In the genomic region with DNA sequence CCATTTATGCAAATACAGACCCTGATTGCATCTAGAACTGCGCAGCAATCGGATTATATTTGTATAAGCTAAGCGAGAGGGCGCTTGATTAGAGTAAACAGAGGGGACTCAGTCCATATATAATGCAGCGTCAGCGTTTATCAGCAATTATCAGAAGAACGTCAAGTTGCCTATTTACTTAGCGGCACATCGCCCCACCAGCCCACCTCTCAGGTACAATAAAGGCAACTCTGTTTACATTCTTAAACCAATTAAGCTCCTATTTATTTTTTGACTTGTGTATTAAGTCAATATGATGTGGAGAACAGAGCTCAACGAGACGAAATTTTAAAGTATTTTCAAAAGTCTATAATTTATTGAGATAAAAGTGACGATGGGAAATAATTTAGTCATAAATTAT, we compare ENCODE assay signal across 5 fruit fly cellular contexts.
TF ChIP-seq lines count a peak whose summit lies in the region.

No protein-coding gene starts in this region.

- peak; percentile 69 for TF ChIP-seq CTCF in whole organism, embryonic (GFP tag; optimal IDR thresholded peaks at IDR 0.05; lab: Kevin White, UChicago)

TF ChIP-seq in whole organism, adult, 20 proteins besides CTCF, POLR2A, EP300 and RAD21 (continues in another document):
- TF ChIP-seq CG14711 (tag; optimal IDR thresholded peaks at IDR 0.05; lab: Kevin White, UChicago) (peak; percentile 89), toe (GFP tag; optimal IDR thresholded peaks at IDR 0.05; lab: Kevin White, UChicago) (peak; percentile 95), kay (GFP tag; lab: Kevin White, UChicago; ENCODE audit: borderline replicate concordance) (peak; percentile 99), Hr96 (GFP tag; optimal IDR thresholded peaks at IDR 0.05; lab: Kevin White, UChicago) (peak; percentile 94), CG12768 (GFP tag; optimal IDR thresholded peaks at IDR 0.05; lab: Kevin White, UChicago) (peak; percentile 99), CG5204 (GFP tag; optimal IDR thresholded peaks at IDR 0.05; lab: Kevin White, UChicago) (peak; percentile 92), ovo (GFP tag; optimal IDR thresholded peaks at IDR 0.05; lab: Kevin White, UChicago) (peak; percentile 100), CG33017 (tag; optimal IDR thresholded peaks at IDR 0.05; lab: Kevin White, UChicago) (peak; percentile 97), Clk (GFP tag; optimal IDR thresholded peaks at IDR 0.05; lab: Kevin White, UChicago) (peak; percentile 96), CG11617 (GFP tag; optimal IDR thresholded peaks at IDR 0.05; lab: Kevin White, UChicago) (peak; percentile 98), pad (GFP tag; optimal IDR thresholded peaks at IDR 0.05; lab: Kevin White, UChicago) (peak; percentile 93), CG7101 (tag; optimal IDR thresholded peaks at IDR 0.05; lab: Kevin White, UChicago) (peak; percentile 99), cic (GFP tag; optimal IDR thresholded peaks at IDR 0.05; lab: Kevin White, UChicago) (peak; percentile 99), Mnt (GFP tag; optimal IDR thresholded peaks at IDR 0.05; lab: Kevin White, UChicago) (peak; percentile 96), cnc (optimal IDR thresholded peaks at IDR 0.05; lab: Kevin White, UChicago) (peak in 1 of 2 experiments; percentile 88), tj (GFP tag; optimal IDR thresholded peaks at IDR 0.05; lab: Kevin White, UChicago) (peak; percentile 77), CG7045 (GFP tag; optimal IDR thresholded peaks at IDR 0.05; lab: Kevin White, UChicago) (peak; percentile 99)

TF ChIP-seq in whole organism, embryonic, 481 proteins besides CTCF, POLR2A, EP300 and RAD21 (continues in another document):
- peak; percentile 96 for TF ChIP-seq MTF-1 (GFP tag; optimal IDR thresholded peaks at IDR 0.05; lab: Kevin White, UChicago; ENCODE audit: borderline replicate concordance)
- no peak for TF ChIP-seq E2f2 (GFP tag; IDR thresholded peaks at IDR 0.05; lab: Robert Waterston, UW)
- peak; percentile 91 for TF ChIP-seq CG4854 (GFP tag; optimal IDR thresholded peaks at IDR 0.05; lab: Kevin White, UChicago)
- TF ChIP-seq dimm (GFP tag; IDR thresholded peaks at IDR 0.05; lab: Robert Waterston, UW), result no peak
- TF ChIP-seq tll (GFP tag; optimal IDR thresholded peaks at IDR 0.05; lab: Kevin White, UChicago), result no peak
- peak; percentile 21 to 65 for TF ChIP-seq Pdp1 (GFP tag; optimal IDR thresholded peaks at IDR 0.05; lab: Kevin White, UChicago)
- no peak for TF ChIP-seq Sin3A (optimal IDR thresholded peaks at IDR 0.05; lab: Kevin White, UChicago)
- TF ChIP-seq sna (GFP tag; IDR thresholded peaks at IDR 0.05; lab: Robert Waterston, UW; ENCODE audit: partially characterized antibody), result no peak
- peak; percentile 41; the same call in 1 of the 2 replicates for TF ChIP-seq CG31224 (GFP tag; IDR thresholded peaks at IDR 0.05; lab: Robert Waterston, UW)
- TF ChIP-seq CG33557 (GFP tag; optimal IDR thresholded peaks at IDR 0.05; lab: Kevin White, UChicago), result peak; percentile 69
- peak; percentile 71 for TF ChIP-seq CG2202 (tag; optimal IDR thresholded peaks at IDR 0.05; lab: Kevin White, UChicago)
- TF ChIP-seq pros (GFP tag; optimal IDR thresholded peaks at IDR 0.05; lab: Kevin White, UChicago), result no peak
- TF ChIP-seq gce (GFP tag; IDR thresholded peaks at IDR 0.05; lab: Robert Waterston, UW), result peak; percentile 86
- TF ChIP-seq CG8281 (tag; optimal IDR thresholded peaks at IDR 0.05; lab: Kevin White, UChicago), result peak; percentile 71
- peak; percentile 26 for TF ChIP-seq HmgD (GFP tag; optimal IDR thresholded peaks at IDR 0.05; lab: Kevin White, UChicago)
- peak; percentile 71 for TF ChIP-seq CG10543 (GFP tag; optimal IDR thresholded peaks at IDR 0.05; lab: Kevin White, UChicago)
- peak; percentile 58 for TF ChIP-seq run (tag; optimal IDR thresholded peaks at IDR 0.05; lab: Kevin White, UChicago)

TF ChIP-seq in whole organism, prepupa, 60 proteins besides CTCF, POLR2A, EP300 and RAD21 (continues in another document):
- TF ChIP-seq CG11762 (GFP tag; optimal IDR thresholded peaks at IDR 0.05; lab: Kevin White, UChicago; ENCODE audit: insufficient read depth), result peak; percentile 85
- peak; percentile 76 for TF ChIP-seq Hr38 (GFP tag; optimal IDR thresholded peaks at IDR 0.05; lab: Kevin White, UChicago)
- peak; percentile 95 for TF ChIP-seq fkh (GFP tag; optimal IDR thresholded peaks at IDR 0.05; lab: Kevin White, UChicago)
- TF ChIP-seq CG8319 (GFP tag; optimal IDR thresholded peaks at IDR 0.05; lab: Kevin White, UChicago), result peak; percentile 78
- peak; percentile 81 for TF ChIP-seq CG3032 (tag; optimal IDR thresholded peaks at IDR 0.05; lab: Kevin White, UChicago)
- TF ChIP-seq CG15336 (GFP tag; IDR thresholded peaks at IDR 0.05; lab: Robert Waterston, UW), result peak; percentile 31; the same call in 1 of the 2 replicates
- TF ChIP-seq CG4318 (GFP tag; optimal IDR thresholded peaks at IDR 0.05; lab: Kevin White, UChicago), result no peak
- peak; percentile 69 for TF ChIP-seq dsx (GFP tag; optimal IDR thresholded peaks at IDR 0.05; lab: Kevin White, UChicago; ENCODE audit: poor library complexity, severe bottlenecking)
- peak; percentile 86 to 93 for TF ChIP-seq ss (GFP tag; optimal IDR thresholded peaks at IDR 0.05; lab: Kevin White, UChicago)
- TF ChIP-seq eg (GFP tag; IDR thresholded peaks at IDR 0.05; lab: Robert Waterston, UW), result peak; percentile 79
- TF ChIP-seq acj6 (GFP tag; optimal IDR thresholded peaks at IDR 0.05; lab: Kevin White, UChicago), result peak; percentile 82
- peak; percentile 97 for TF ChIP-seq Eip78C (GFP tag; lab: Kevin White, UChicago)
- peak; percentile 63 for TF ChIP-seq CG8119 (GFP tag; IDR thresholded peaks at IDR 0.05; lab: Robert Waterston, UW)
- TF ChIP-seq CG6276 (GFP tag; optimal IDR thresholded peaks at IDR 0.05; lab: Kevin White, UChicago), result peak; percentile 52
- TF ChIP-seq Smox (GFP tag; optimal IDR thresholded peaks at IDR 0.05; lab: Kevin White, UChicago), result peak; percentile 82
- TF ChIP-seq svp (GFP tag; lab: Kevin White, UChicago), result peak; percentile 91
- peak; percentile 85 for TF ChIP-seq net (GFP tag; optimal IDR thresholded peaks at IDR 0.05; lab: Kevin White, UChicago)
- TF ChIP-seq CG6808 (GFP tag; optimal IDR thresholded peaks at IDR 0.05; lab: Kevin White, UChicago), result peak; percentile 87

TF ChIP-seq in whole organism, pupa, 21 proteins besides CTCF, POLR2A, EP300 and RAD21 (continues in another document):
- TF ChIP-seq fd96Ca (GFP tag; IDR thresholded peaks at IDR 0.05; lab: Robert Waterston, UW) (peak; percentile 61; the same call in 2 of the 3 replicates), Pif1B (GFP tag; optimal IDR thresholded peaks at IDR 0.05; lab: Kevin White, UChicago) (peak; percentile 88), EcR (GFP tag; optimal IDR thresholded peaks at IDR 0.05; lab: Kevin White, UChicago) (peak; percentile 44), CG9948 (tag; optimal IDR thresholded peaks at IDR 0.05; lab: Kevin White, UChicago) (peak; percentile 55), CG15710 (tag; optimal IDR thresholded peaks at IDR 0.05; lab: Kevin White, UChicago) (peak; percentile 78), CG17806 (tag; optimal IDR thresholded peaks at IDR 0.05; lab: Kevin White, UChicago) (peak; percentile 70), D1 (tag; optimal IDR thresholded peaks at IDR 0.05; lab: Kevin White, UChicago) (no peak), rn (GFP tag; IDR thresholded peaks at IDR 0.05; lab: Robert Waterston, UW) (0 out of 2 replicates have a peak, but pooled peaks have one; percentile 17), CG34367 (tag; optimal IDR thresholded peaks at IDR 0.05; lab: Kevin White, UChicago) (peak; percentile 78), CG32121 (GFP tag; IDR thresholded peaks at IDR 0.05; lab: Robert Waterston, UW) (peak; percentile 81), CG4496 (GFP tag; IDR thresholded peaks at IDR 0.05; lab: Robert Waterston, UW) (peak; percentile 87), gl (tag; optimal IDR thresholded peaks at IDR 0.05; lab: Kevin White, UChicago) (peak; percentile 91), CG8159 (tag; optimal IDR thresholded peaks at IDR 0.05; lab: Kevin White, UChicago) (peak; percentile 80), CG13204 (GFP tag; optimal IDR thresholded peaks at IDR 0.05; lab: Kevin White, UChicago) (peak; percentile 72), CG10348 (GFP tag; IDR thresholded peaks at IDR 0.05; lab: Robert Waterston, UW) (no peak), CG14655 (GFP tag; optimal IDR thresholded peaks at IDR 0.05; lab: Kevin White, UChicago) (peak; percentile 75), Pif1A (GFP tag; optimal IDR thresholded peaks at IDR 0.05; lab: Kevin White, UChicago) (peak; percentile 92), CG12605 (GFP tag; IDR thresholded peaks at IDR 0.05; lab: Robert Waterston, UW) (peak; percentile 66; the same call in 1 of the 2 replicates), Ets98B (GFP tag; IDR thresholded peaks at IDR 0.05; lab: Robert Waterston, UW) (peak; percentile 79)

TF ChIP-seq in whole organism, wandering third instar larva, 38 proteins besides CTCF, POLR2A, EP300 and RAD21 (continues in another document):
- TF ChIP-seq tai (GFP tag; optimal IDR thresholded peaks at IDR 0.05; lab: Kevin White, UChicago) (peak; percentile 98), dmrt93B (GFP tag; optimal IDR thresholded peaks at IDR 0.05; lab: Kevin White, UChicago) (peak; percentile 92), Mio (GFP tag; optimal IDR thresholded peaks at IDR 0.05; lab: Kevin White, UChicago) (peak; percentile 89), HLH106 (tag; optimal IDR thresholded peaks at IDR 0.05; lab: Kevin White, UChicago) (peak; percentile 88), Rel (GFP tag; optimal IDR thresholded peaks at IDR 0.05; lab: Kevin White, UChicago) (peak; percentile 57), Rel (tag; optimal IDR thresholded peaks at IDR 0.05; lab: Kevin White, UChicago) (peak; percentile 69), rgr (GFP tag; optimal IDR thresholded peaks at IDR 0.05; lab: Kevin White, UChicago) (peak; percentile 99), ey (GFP tag; optimal IDR thresholded peaks at IDR 0.05; lab: Kevin White, UChicago) (peak; percentile 91), CG9705 (GFP tag; optimal IDR thresholded peaks at IDR 0.05; lab: Kevin White, UChicago) (peak; percentile 93), h (GFP tag; optimal IDR thresholded peaks at IDR 0.05; lab: Kevin White, UChicago) (peak; percentile 98), GATAd (GFP tag; optimal IDR thresholded peaks at IDR 0.05; lab: Kevin White, UChicago) (peak; percentile 95), CG32264 (GFP tag; optimal IDR thresholded peaks at IDR 0.05; lab: Kevin White, UChicago) (peak; percentile 95), OdsH (GFP tag; optimal IDR thresholded peaks at IDR 0.05; lab: Kevin White, UChicago) (peak; percentile 98), sage (GFP tag; optimal IDR thresholded peaks at IDR 0.05; lab: Kevin White, UChicago) (peak; percentile 94), lola (GFP tag; optimal IDR thresholded peaks at IDR 0.05; lab: Kevin White, UChicago) (no peak), br (GFP tag; optimal IDR thresholded peaks at IDR 0.05; lab: Kevin White, UChicago) (peak; percentile 98), Dfd (GFP tag; optimal IDR thresholded peaks at IDR 0.05; lab: Kevin White, UChicago) (no peak), CrebA (GFP tag; optimal IDR thresholded peaks at IDR 0.05; lab: Kevin White, UChicago; ENCODE audit: borderline replicate concordance) (peak; percentile 85), Sp1 (GFP tag; optimal IDR thresholded peaks at IDR 0.05; lab: Kevin White, UChicago) (peak; percentile 96), Hr83 (GFP tag; optimal IDR thresholded peaks at IDR 0.05; lab: Kevin White, UChicago; ENCODE audit: poor library complexity, severe bottlenecking) (peak; percentile 99), dsf (GFP tag; optimal IDR thresholded peaks at IDR 0.05; lab: Kevin White, UChicago; ENCODE audit: borderline replicate concordance) (peak; percentile 95)
